Worm (Caenorhabditis elegans) whole organism, L3 larva: ENCODE measurements around the gene pgp-1.

ENCODE experiments used
- jun-1 ChIP-seq: fragments of 150-350 bp; optimal IDR thresholded peaks from 2 replicates; lab custom pipeline; 2014; ENCODE audit warnings: missing biosample characterization, missing genetic modification reagents, missing genetic modification characterization
- nhr-28 ChIP-seq: fragments of 150-350 bp; optimal IDR thresholded peaks from 2 replicates; lab custom pipeline; 2014; ENCODE audit warnings: missing biosample characterization, missing genetic modification characterization

DNA sequence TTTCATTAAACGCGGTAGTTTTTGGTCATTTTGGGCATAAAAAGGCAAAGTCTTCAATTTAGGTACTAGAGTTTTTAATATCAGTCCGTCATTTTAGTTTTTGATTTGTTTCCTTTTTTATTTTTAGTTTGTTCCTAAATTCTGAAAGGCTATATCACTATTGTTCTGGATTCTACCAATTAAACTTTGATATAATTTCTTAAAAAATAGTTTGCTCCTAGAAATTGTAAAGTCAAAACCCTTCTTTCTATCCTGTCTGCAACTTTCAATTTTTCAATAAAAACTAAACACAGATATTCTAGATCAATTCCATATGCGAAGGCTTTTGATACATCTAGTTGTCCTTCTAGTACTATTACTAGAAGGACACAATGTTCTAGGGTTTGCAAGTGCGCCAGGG is 25.9 kb downstream of the pgp-1 start, which contains the start of gene K08E7.5:
- TF ChIP-seq jun-1 (tag; lab: Kevin White, UChicago) (no peak), nhr-28 (tag; lab: Kevin White, UChicago) (no peak)
